Worm (Caenorhabditis elegans) whole organism, L2 larva: ENCODE results near the gene subs-4.

Experiments
- alr-1 ChIP-seq: fragments of 150-350 bp; optimal IDR thresholded peaks from 2 replicates; lab custom pipeline; 2014; ENCODE audit warnings: missing biosample characterization, missing genetic modification characterization
- mdl-1 ChIP-seq, 2 experiments: fragments of 150-350 bp in 1 of 2; sonication (generic microtip) in 1 of 2; optimal IDR thresholded peaks; 2 replicates each; lab custom pipeline; 2017; ENCODE audit warnings: missing biosample characterization in 2 of 2, missing genetic modification characterization in 2 of 2
- nhr-11 ChIP-seq: fragments of 150-350 bp; optimal IDR thresholded peaks from 2 replicates; lab custom pipeline; 2014; ENCODE audit warnings: missing biosample characterization, missing genetic modification characterization
- snpc-4 ChIP-seq: fragments of 150-350 bp; optimal IDR thresholded peaks from 2 replicates; lab custom pipeline; 2014; ENCODE audit warnings: missing biosample characterization, missing genetic modification characterization

ce11 chrIII:11341466-11341865 lies 40.6 kb upstream of the subs-4 start:
- TF ChIP-seq nhr-11: no peak
- no peak for TF ChIP-seq snpc-4 (tag; lab: Kevin White, UChicago)
- no peak for TF ChIP-seq alr-1
- TF ChIP-seq mdl-1 (tag; optimal IDR thresholded peaks at IDR 0.05; lab: Kevin White, UChicago): no peak
